Fruit fly (Drosophila melanogaster) whole organism, embryonic: ENCODE results near the gene Xport-B.

Source experiments
- BtbVII ChIP-seq: fragments of 200-800 bp; sonication (Bioruptor generic); optimal IDR thresholded peaks from 3 replicates; lab custom pipeline; 2017; ENCODE audit warnings: missing biosample characterization, mild to moderate bottlenecking, missing genetic modification characterization
- CG10654 ChIP-seq: fragments of 200-800 bp; sonication (Bioruptor generic); optimal IDR thresholded peaks from 2 replicates; lab custom pipeline; 2016; ENCODE audit warnings: missing biosample characterization, missing genetic modification characterization
- CG11696 ChIP-seq: fragments of 200-800 bp; sonication (Bioruptor generic); IDR thresholded peaks from 2 replicates; pipeline ENCODE4 v1.3.6; 2022; ENCODE audit warnings: missing biosample characterization, missing genetic modification characterization
- CG1233 ChIP-seq: fragments of 200-800 bp; sonication (Bioruptor generic); optimal IDR thresholded peaks from 4 replicates; lab custom pipeline; 2018; ENCODE audit warnings: missing biosample characterization, mild to moderate bottlenecking, missing genetic modification characterization
- CG13287 ChIP-seq: fragments of 200-800 bp; sonication (Bioruptor generic); IDR thresholded peaks from 2 replicates; pipeline ENCODE4 v1.3.6; 2022; ENCODE audit warnings: missing biosample characterization, missing genetic modification characterization; ENCODE audit not compliant: partially characterized antibody
- CG14710 ChIP-seq: fragments of 200-800 bp; sonication (Bioruptor generic); optimal IDR thresholded peaks from 3 replicates; lab custom pipeline; 2019; ENCODE audit warnings: missing biosample characterization, mild to moderate bottlenecking, missing genetic modification characterization, moderate library complexity
- CG15479 ChIP-seq: fragments of 200-800 bp; sonication (Bioruptor generic); optimal IDR thresholded peaks from 3 replicates; lab custom pipeline; 2019; ENCODE audit warnings: missing biosample characterization, mild to moderate bottlenecking, missing genetic modification characterization, moderate library complexity
- CG1603 ChIP-seq: fragments of 200-800 bp; sonication (Bioruptor generic); optimal IDR thresholded peaks from 2 replicates; lab custom pipeline; 2019; ENCODE audit warnings: missing biosample characterization, mild to moderate bottlenecking, missing genetic modification characterization, moderate library complexity
- CG16779 ChIP-seq: fragments of 200-800 bp; sonication (Bioruptor generic); IDR thresholded peaks from 2 replicates; pipeline ENCODE4 v1.3.6; 2022; ENCODE audit warnings: missing biosample characterization, missing genetic modification characterization
- CG17186 ChIP-seq: fragments of 200-800 bp; sonication (Bioruptor generic); optimal IDR thresholded peaks from 3 replicates; lab custom pipeline; 2017; ENCODE audit warnings: missing biosample characterization, missing genetic modification reagents, missing genetic modification characterization
- CG17385 ChIP-seq: fragments of 200-800 bp; sonication (Bioruptor generic); optimal IDR thresholded peaks from 3 replicates; lab custom pipeline; 2018; ENCODE audit warnings: missing biosample characterization, mild to moderate bottlenecking, missing genetic modification characterization
- CG17912 ChIP-seq: fragments of 200-800 bp; sonication (Bioruptor generic); optimal IDR thresholded peaks from 2 replicates; lab custom pipeline; 2018; ENCODE audit warnings: missing biosample characterization, mild to moderate bottlenecking, missing genetic modification characterization
- CG2116 ChIP-seq: fragments of 200-800 bp; sonication (Bioruptor generic); optimal IDR thresholded peaks from 3 replicates; lab custom pipeline; 2018; ENCODE audit warnings: missing biosample characterization, mild to moderate bottlenecking, missing genetic modification characterization
- CG2120 ChIP-seq: fragments of 200-800 bp; sonication (Bioruptor generic); optimal IDR thresholded peaks from 3 replicates; lab custom pipeline; 2016; ENCODE audit warnings: missing biosample characterization, missing genetic modification characterization
- CG2712 ChIP-seq: fragments of 200-800 bp; optimal IDR thresholded peaks from 3 replicates; lab custom pipeline; 2019; ENCODE audit warnings: missing biosample characterization, mild to moderate bottlenecking, missing genetic modification characterization, moderate library complexity
- CG2875 ChIP-seq: fragments of 200-800 bp; sonication (Bioruptor generic); optimal IDR thresholded peaks from 2 replicates; lab custom pipeline; 2017; ENCODE audit warnings: missing biosample characterization, mild to moderate bottlenecking, missing genetic modification characterization, missing genetic modification reagents
- CG3281 ChIP-seq: fragments of 200-800 bp; sonication (Bioruptor generic); optimal IDR thresholded peaks from 3 replicates; lab custom pipeline; 2017; ENCODE audit warnings: missing biosample characterization, mild to moderate bottlenecking, missing genetic modification characterization
- CG3407 ChIP-seq: fragments of 200-800 bp; sonication (Bioruptor generic); optimal IDR thresholded peaks from 2 replicates; lab custom pipeline; 2018; ENCODE audit warnings: missing biosample characterization, mild to moderate bottlenecking, missing genetic modification characterization
- CG34422 ChIP-seq: fragments of 200-800 bp; sonication (Bioruptor generic); IDR thresholded peaks from 3 replicates; pipeline ENCODE4 v1.3.6; 2022; ENCODE audit warnings: missing biosample characterization, missing genetic modification characterization
- CG3726 ChIP-seq: fragments of 200-800 bp; sonication (Bioruptor generic); IDR thresholded peaks from 3 replicates; pipeline ENCODE4, ENCODE4 v1.3.6; 2022; ENCODE audit warnings: missing biosample characterization, missing genetic modification characterization
- CG3838 ChIP-seq: fragments of 200-800 bp; sonication (Bioruptor generic); optimal IDR thresholded peaks from 3 replicates; lab custom pipeline; 2016; ENCODE audit warnings: missing biosample characterization, missing genetic modification characterization
- CG4282 ChIP-seq: fragments of 200-800 bp; sonication (Bioruptor generic); optimal IDR thresholded peaks from 2 replicates; lab custom pipeline; 2016; ENCODE audit warnings: missing biosample characterization, missing genetic modification characterization
- CG4617 ChIP-seq: fragments of 200-800 bp; sonication (Bioruptor generic); optimal IDR thresholded peaks from 3 replicates; lab custom pipeline; 2016; ENCODE audit warnings: missing biosample characterization, missing genetic modification characterization, borderline replicate concordance
- CG6654 ChIP-seq: fragments of 200-800 bp; sonication (Bioruptor generic); optimal IDR thresholded peaks from 2 replicates; lab custom pipeline; 2017; ENCODE audit warnings: missing biosample characterization, mild to moderate bottlenecking, missing genetic modification characterization
- CG6765 ChIP-seq: fragments of 200-800 bp; sonication (Bioruptor generic); optimal IDR thresholded peaks from 3 replicates; lab custom pipeline; 2017; ENCODE audit warnings: missing biosample characterization, mild to moderate bottlenecking, missing genetic modification characterization
- CG6813 ChIP-seq: fragments of 200-800 bp; sonication (Bioruptor generic); optimal IDR thresholded peaks from 2 replicates; lab custom pipeline; 2017; ENCODE audit warnings: missing biosample characterization, missing genetic modification characterization, mild to moderate bottlenecking, moderate library complexity, missing genetic modification reagents
- CG8765 ChIP-seq: fragments of 200-800 bp; sonication (Bioruptor generic); IDR thresholded peaks from 2 replicates; pipeline ENCODE4 v1.3.6; 2022; ENCODE audit warnings: missing biosample characterization, missing genetic modification characterization
- CG9932 ChIP-seq: fragments of 200-800 bp; sonication (Bioruptor generic); IDR thresholded peaks from 2 replicates; pipeline ENCODE4 v1.3.6; 2022; ENCODE audit warnings: missing biosample characterization, missing genetic modification characterization
- Camta ChIP-seq: fragments of 200-800 bp; sonication (Bioruptor generic); optimal IDR thresholded peaks from 2 replicates; lab custom pipeline; 2016; ENCODE audit warnings: missing biosample characterization, missing genetic modification characterization
- CrebB ChIP-seq: fragments of 200-800 bp; sonication (Bioruptor generic); optimal IDR thresholded peaks from 3 replicates; lab custom pipeline; 2018; ENCODE audit warnings: missing biosample characterization, mild to moderate bottlenecking, missing genetic modification characterization
- D ChIP-seq, 2 experiments: fragments of 200-800 bp in 1 of 2; fragments of >200 bp in 1 of 2; sonication (Bioruptor generic) in 1 of 2; optimal IDR thresholded peaks; 2 replicates in 1 of 2; 3 replicates in 1 of 2; lab custom pipeline; 2017; ENCODE audit warnings: mild to moderate bottlenecking in 1 of 2, missing biosample characterization in 1 of 2, missing genetic modification characterization in 1 of 2, missing genetic modification reagents in 1 of 2
- Hr39 ChIP-seq: fragments of >200 bp; optimal IDR thresholded peaks from 2 replicates; lab custom pipeline; 2017
- Nf-YB ChIP-seq: fragments of 200-800 bp; sonication (Bioruptor generic); optimal IDR thresholded peaks from 3 replicates; lab custom pipeline; 2019; ENCODE audit warnings: missing biosample characterization, mild to moderate bottlenecking, missing genetic modification characterization, moderate library complexity
- chinmo ChIP-seq: fragments of 200-800 bp; sonication (Bioruptor generic); IDR thresholded peaks from 4 replicates; pipeline ENCODE4 v1.3.6; 2022; ENCODE audit warnings: missing biosample characterization, missing genetic modification characterization; ENCODE audit not compliant: partially characterized antibody
- chn ChIP-seq: fragments of 200-800 bp; sonication (Bioruptor generic); optimal IDR thresholded peaks from 2 replicates; lab custom pipeline; 2016; ENCODE audit warnings: missing biosample characterization, missing genetic modification characterization
- ci ChIP-seq: fragments of 200-800 bp; sonication (Bioruptor generic); IDR thresholded peaks from 3 replicates; pipeline ENCODE4 v1.3.6; 2022; ENCODE audit warnings: missing biosample characterization, missing genetic modification characterization
- crp ChIP-seq, 2 experiments: fragments of 200-800 bp; sonication (Bioruptor generic); optimal IDR thresholded peaks; 2 replicates in 1 of 2; 3 replicates in 1 of 2; lab custom pipeline; 2017; ENCODE audit warnings: missing biosample characterization in 2 of 2, missing genetic modification characterization in 2 of 2, mild to moderate bottlenecking in 1 of 2, moderate library complexity in 1 of 2
- ems ChIP-seq: fragments of 200-800 bp; sonication (Bioruptor generic); optimal IDR thresholded peaks from 3 replicates; lab custom pipeline; 2016; ENCODE audit warnings: missing biosample characterization, missing genetic modification characterization
- grau ChIP-seq: fragments of 200-800 bp; optimal IDR thresholded peaks from 3 replicates; lab custom pipeline; 2019; ENCODE audit warnings: missing biosample characterization, mild to moderate bottlenecking, missing genetic modification characterization, moderate library complexity
- hkb ChIP-seq, 2 experiments: fragments of 200-800 bp in 1 of 2; fragments of >200 bp in 1 of 2; sonication (Bioruptor generic) in 1 of 2; IDR thresholded peaks in 1 of 2; optimal IDR thresholded peaks in 1 of 2; 2 replicates each; pipeline versions ENCODE4 v1.3.6 to Lab custom; 2017 to 2022; ENCODE audit warnings: missing biosample characterization in 1 of 2, missing genetic modification characterization in 1 of 2
- maf-S ChIP-seq: fragments of 200-800 bp; sonication (Bioruptor generic); optimal IDR thresholded peaks from 2 replicates; lab custom pipeline; 2016; ENCODE audit warnings: missing biosample characterization, missing genetic modification characterization
- nmo ChIP-seq: fragments of 200-800 bp; sonication (Bioruptor generic); optimal IDR thresholded peaks from 2 replicates; lab custom pipeline; 2018; ENCODE audit warnings: missing biosample characterization, mild to moderate bottlenecking, missing genetic modification characterization, moderate library complexity
- peb ChIP-seq: fragments of 200-800 bp; sonication (Bioruptor generic); IDR thresholded peaks from 2 replicates; pipeline ENCODE4 v1.3.6; 2022; ENCODE audit warnings: missing biosample characterization, missing genetic modification characterization
- sens-2 ChIP-seq: fragments of 200-800 bp; sonication (Bioruptor generic); IDR thresholded peaks from 2 replicates; pipeline ENCODE4 v1.3.6; 2022; ENCODE audit warnings: missing biosample characterization, missing genetic modification characterization
- twi ChIP-seq: fragments of 200-800 bp; optimal IDR thresholded peaks from 2 replicates; lab custom pipeline; 2019; ENCODE audit warnings: missing biosample characterization, mild to moderate bottlenecking, missing genetic modification characterization, moderate library complexity
- yki ChIP-seq: fragments of >200 bp; optimal IDR thresholded peaks from 3 replicates; lab custom pipeline; 2018
- z ChIP-seq: fragments of 200-800 bp; sonication (Bioruptor generic); IDR thresholded peaks from 3 replicates; pipeline ENCODE4 v1.3.6; 2022; ENCODE audit warnings: missing biosample characterization, missing genetic modification characterization
- zen2 ChIP-seq: fragments of 200-800 bp; sonication (Bioruptor generic); IDR thresholded peaks from 3 replicates; pipeline ENCODE4 v1.3.6; 2022; ENCODE audit warnings: missing biosample characterization, missing genetic modification characterization; ENCODE audit not compliant: partially characterized antibody

Xport-B gene

dm6 chr3R:19904865-19905373, 10.3 kb downstream of the Xport-B start, which contains the start of the genes Surf6 and RhoGAP92B (continued):
- 0 out of 4 replicates have a peak, but pooled peaks have one; percentile 43 for TF ChIP-seq chinmo (GFP tag; lab: Robert Waterston, UW)
- TF ChIP-seq CrebB (tag; lab: Kevin White, UChicago): no peak
- peak; percentile 60 for TF ChIP-seq ems
- peak; percentile 67 for TF ChIP-seq CG17385 (GFP tag; lab: Kevin White, UChicago)
- TF ChIP-seq CG6654 (GFP tag; lab: Kevin White, UChicago): no peak
- TF ChIP-seq CG1233 (GFP tag; lab: Kevin White, UChicago): peak; percentile 65
- no peak for TF ChIP-seq peb (GFP tag; lab: Robert Waterston, UW)
- TF ChIP-seq ci (GFP tag; lab: Robert Waterston, UW): peak; percentile 65; the same call in 1 of the 3 replicates
- peak; percentile 54 for TF ChIP-seq CG10654 (GFP tag; lab: Kevin White, UChicago)
- TF ChIP-seq CG2116 (GFP tag; lab: Kevin White, UChicago): peak; percentile 69
- no peak for TF ChIP-seq yki (lab: Kevin White, UChicago)
- TF ChIP-seq maf-S (GFP tag; lab: Kevin White, UChicago): peak; percentile 19
- no peak for TF ChIP-seq CG8765
- TF ChIP-seq CG6813 (GFP tag; lab: Kevin White, UChicago): peak; percentile 37
- TF ChIP-seq chn (GFP tag; lab: Kevin White, UChicago): peak; percentile 56
- TF ChIP-seq CG3407: peak; percentile 17
- peak; percentile 91 for TF ChIP-seq CG17186
- no peak for TF ChIP-seq CG3838
- TF ChIP-seq CG2875 (GFP tag; lab: Kevin White, UChicago): peak; percentile 15
- TF ChIP-seq sens-2: no peak
- TF ChIP-seq CG34422 (GFP tag; lab: Robert Waterston, UW): no peak
- TF ChIP-seq CG4617: peak; percentile 79
- peak; percentile 73 for TF ChIP-seq CG3281 (GFP tag; lab: Kevin White, UChicago)
- TF ChIP-seq D (optimal IDR thresholded peaks at IDR 0.05; lab: Kevin White, UChicago): no peak
- TF ChIP-seq D (GFP tag; optimal IDR thresholded peaks at IDR 0.05; lab: Kevin White, UChicago): peak; percentile 31
- no peak for TF ChIP-seq Hr39
- TF ChIP-seq Nf-YB: peak; percentile 33
- TF ChIP-seq CG15479 (GFP tag; lab: Kevin White, UChicago): no peak
- TF ChIP-seq CG3726 (GFP tag; lab: Robert Waterston, UW): 0 out of 3 replicates have a peak, but pooled peaks have one; percentile 17
- peak; percentile 65 for TF ChIP-seq CG2120 (GFP tag; lab: Kevin White, UChicago)
- peak; percentile 52 for TF ChIP-seq CG9932
- TF ChIP-seq z: no peak
- peak; percentile 55 for TF ChIP-seq Camta
- no peak for TF ChIP-seq CG11696 (GFP tag; lab: Robert Waterston, UW)
- TF ChIP-seq, all 482 proteins: peak for 325

- no peak for TF ChIP-seq hkb (optimal IDR thresholded peaks at IDR 0.05; lab: Kevin White, UChicago)
- 0 out of 2 replicates have a peak, but pooled peaks have one; percentile 10 for TF ChIP-seq hkb (GFP tag; IDR thresholded peaks at IDR 0.05; lab: Robert Waterston, UW)
- TF ChIP-seq CG2116 (GFP tag; lab: Kevin White, UChicago): peak; percentile 63
- no peak for TF ChIP-seq CG16779 (GFP tag; lab: Robert Waterston, UW)
- TF ChIP-seq BtbVII (GFP tag; lab: Kevin White, UChicago): no peak
- peak; percentile 76 for TF ChIP-seq CG14710
- TF ChIP-seq CG15479 (GFP tag; lab: Kevin White, UChicago): peak; percentile 80
- TF ChIP-seq grau (tag; lab: Kevin White, UChicago): peak; percentile 16
- peak; percentile 26 for TF ChIP-seq nmo
- peak; percentile 18 for TF ChIP-seq CG17912 (GFP tag; lab: Kevin White, UChicago)
- peak; percentile 28; the same call in 1 of the 3 replicates for TF ChIP-seq zen2
- peak; percentile 25 for TF ChIP-seq CG6765 (GFP tag; lab: Kevin White, UChicago)
- peak; percentile 80 for TF ChIP-seq CG13287 (GFP tag; lab: Robert Waterston, UW)
- TF ChIP-seq CG1603 (tag; lab: Kevin White, UChicago): peak; percentile 48
- TF ChIP-seq CG4282 (GFP tag; lab: Kevin White, UChicago): peak; percentile 42
- no peak for TF ChIP-seq twi (tag; lab: Kevin White, UChicago)
- TF ChIP-seq crp (GFP tag; optimal IDR thresholded peaks at IDR 0.05; lab: Kevin White, UChicago): peak; percentile 82 to 97
- TF ChIP-seq CG2712 (tag; lab: Kevin White, UChicago): peak; percentile 5
Observed at dm6 chr3R:19902926-19903739, 12.1 kb downstream of the Xport-B start, which contains the start of gene ClpX. ClpX (minus strand) TSS chr3R:19903689.
